Worm (Caenorhabditis elegans): Measurements from ENCODE around the gene cka-2.
"Not testable (repeated sequence)": the region's sequence is repeated elsewhere in the genome, so short reads cannot be mapped to it uniquely, and the experiment has no call there.

cka-2 gene

ce11 chrX:4335950-4336349, 50.0 kb downstream of the cka-2 start, which contains the start of gene cst-2:
cst-2 (minus strand) TSS chrX:4336050.
- not testable (repeated sequence) for TF ChIP-seq fkh-10 (GFP tag; optimal IDR thresholded peaks at IDR 0.05); ama-1 (optimal IDR thresholded peaks at IDR 0.05); nhr-76 (tag; optimal IDR thresholded peaks at IDR 0.05)

- TF ChIP-seq sea-2 (GFP tag; optimal IDR thresholded peaks at IDR 0.05); lin-15B (tag; optimal IDR thresholded peaks at IDR 0.05); aly-2 (tag; optimal IDR thresholded peaks at IDR 0.05): not testable (repeated sequence)
These were observed 53.4 kb downstream of the cka-2 start, which contains the start of gene cst-1 for ce11 chrX:4339332-4339731. cst-1 (plus strand) TSS chrX:4339632.
